Worm (Caenorhabditis elegans) whole organism, L3 larva: ENCODE data around the gene C01B10.3.

ENCODE experiments used
- ceh-16 ChIP-seq: sonication (generic microtip); optimal IDR thresholded peaks from 2 replicates; lab custom pipeline; 2017; ENCODE audit warnings: missing biosample characterization, missing genetic modification characterization
- elt-1 ChIP-seq: fragments of 150-350 bp; optimal IDR thresholded peaks from 2 replicates; lab custom pipeline; 2014; ENCODE audit warnings: missing biosample characterization, missing genetic modification characterization
- elt-3 ChIP-seq, 3 experiments: fragments of 150-350 bp in 1 of 3; sonication (generic microtip) in 2 of 3; optimal IDR thresholded peaks; 2 replicates in 2 of 3; 4 replicates in 1 of 3; lab custom pipeline; 2014 to 2017; ENCODE audit warnings: missing biosample characterization in 3 of 3, missing genetic modification characterization in 3 of 3
- mdl-1 ChIP-seq: fragments of 150-350 bp; optimal IDR thresholded peaks from 2 replicates; lab custom pipeline; 2014; ENCODE audit warnings: missing biosample characterization, missing genetic modification characterization
- nfya-1 ChIP-seq: sonication (generic microtip); optimal IDR thresholded peaks from 2 replicates; lab custom pipeline; 2017; ENCODE audit warnings: missing genetic modification characterization, mild to moderate bottlenecking, missing compliant biosample characterization, antibody characterized with exemption, moderate library complexity; ENCODE audit not compliant: insufficient read depth
- nhr-237 ChIP-seq: fragments of 150-350 bp; optimal IDR thresholded peaks from 2 replicates; lab custom pipeline; 2014; ENCODE audit warnings: missing biosample characterization, missing genetic modification characterization
- pha-4 ChIP-seq: fragments of 150-350 bp; optimal IDR thresholded peaks from 2 replicates; lab custom pipeline; 2014; ENCODE audit warnings: missing biosample characterization, missing genetic modification reagents, missing genetic modification characterization
- tbx-2 ChIP-seq: sonication (generic microtip); optimal IDR thresholded peaks from 2 replicates; lab custom pipeline; 2016; ENCODE audit warnings: mild to moderate bottlenecking, missing genetic modification characterization, missing compliant biosample characterization

ce11 chrIV:6590029-6590428 lies 31.1 kb downstream of the C01B10.3 start, which contains the start of the genes lec-11 and irld-7:
- TF ChIP-seq ceh-16 (tag; lab: Kevin White, UChicago) (no peak), elt-3 (tag; optimal IDR thresholded peaks at IDR 0.05; lab: Kevin White, UChicago) (no peak), tbx-2 (tag; lab: Kevin White, UChicago) (no peak), pha-4 (tag; lab: Kevin White, UChicago) (no peak), elt-1 (tag; lab: Kevin White, UChicago) (no peak), mdl-1 (tag; lab: Kevin White, UChicago) (no peak), nhr-237 (no peak), nfya-1 (tag; lab: Kevin White, UChicago) (no peak)
